Fruit fly (Drosophila melanogaster) whole organism, embryonic: Measurements from ENCODE around the gene sdt.

ENCODE experiments used
- Antp ChIP-seq: fragments of 200-800 bp; sonication (Bioruptor generic); optimal IDR thresholded peaks from 3 replicates; lab custom pipeline; 2016; ENCODE audit warnings: missing biosample characterization, missing genetic modification characterization
- Asciz ChIP-seq: fragments of 200-800 bp; sonication (Bioruptor generic); optimal IDR thresholded peaks from 2 replicates; lab custom pipeline; 2017; ENCODE audit warnings: missing biosample characterization, mild to moderate bottlenecking, missing genetic modification characterization, missing genetic modification reagents
- Bdp1 ChIP-seq: fragments of 200-800 bp; sonication (Bioruptor generic); optimal IDR thresholded peaks from 3 replicates; lab custom pipeline; 2016; ENCODE audit warnings: missing biosample characterization, missing genetic modification characterization
- CG11504 ChIP-seq: fragments of 200-800 bp; sonication (Bioruptor generic); optimal IDR thresholded peaks from 3 replicates; lab custom pipeline; 2019; ENCODE audit warnings: missing biosample characterization, mild to moderate bottlenecking, missing genetic modification characterization, moderate library complexity
- CG11695 ChIP-seq: fragments of 200-800 bp; sonication (Bioruptor generic); IDR thresholded peaks from 3 replicates; pipeline ENCODE4 v1.3.6; 2022; ENCODE audit warnings: missing biosample characterization, missing genetic modification characterization
- CG11696 ChIP-seq: fragments of 200-800 bp; sonication (Bioruptor generic); IDR thresholded peaks from 2 replicates; pipeline ENCODE4 v1.3.6; 2022; ENCODE audit warnings: missing biosample characterization, missing genetic modification characterization
- CG15479 ChIP-seq: fragments of 200-800 bp; sonication (Bioruptor generic); optimal IDR thresholded peaks from 3 replicates; lab custom pipeline; 2019; ENCODE audit warnings: missing biosample characterization, mild to moderate bottlenecking, missing genetic modification characterization, moderate library complexity
- CG15514 ChIP-seq: fragments of 200-800 bp; sonication (Bioruptor generic); optimal IDR thresholded peaks from 3 replicates; lab custom pipeline; 2017; ENCODE audit warnings: missing biosample characterization, missing genetic modification characterization, mild to moderate bottlenecking, moderate library complexity, missing genetic modification reagents
- CG17328 ChIP-seq: fragments of 200-800 bp; sonication (Bioruptor generic); IDR thresholded peaks from 2 replicates; pipeline ENCODE4 v1.3.6; 2022; ENCODE audit warnings: missing biosample characterization, missing genetic modification characterization
- CG17612 ChIP-seq: fragments of 200-800 bp; sonication (Bioruptor generic); IDR thresholded peaks from 2 replicates; pipeline ENCODE4 v1.3.6; 2022; ENCODE audit warnings: missing biosample characterization, missing genetic modification characterization
- CG17829 ChIP-seq: fragments of 200-800 bp; optimal IDR thresholded peaks from 2 replicates; lab custom pipeline; 2019; ENCODE audit warnings: missing biosample characterization, mild to moderate bottlenecking, missing genetic modification characterization, moderate library complexity
- CG30020 ChIP-seq: fragments of 200-800 bp; optimal IDR thresholded peaks from 2 replicates; lab custom pipeline; 2019; ENCODE audit warnings: missing biosample characterization, mild to moderate bottlenecking, missing genetic modification characterization, moderate library complexity
- CG30431 ChIP-seq: fragments of 200-800 bp; sonication (Bioruptor generic); optimal IDR thresholded peaks from 2 replicates; lab custom pipeline; 2017; ENCODE audit warnings: missing biosample characterization, missing genetic modification characterization
- CG31365 ChIP-seq: fragments of 200-800 bp; sonication (Bioruptor generic); optimal IDR thresholded peaks from 2 replicates; lab custom pipeline; 2018; ENCODE audit warnings: missing biosample characterization, mild to moderate bottlenecking, missing genetic modification characterization
- CG5180 ChIP-seq: fragments of 200-800 bp; sonication (Bioruptor generic); optimal IDR thresholded peaks from 3 replicates; lab custom pipeline; 2017; ENCODE audit warnings: missing biosample characterization, missing genetic modification characterization, mild to moderate bottlenecking, moderate library complexity, missing genetic modification reagents
- CG6175 ChIP-seq: fragments of 200-800 bp; sonication (Bioruptor generic); IDR thresholded peaks from 3 replicates; pipeline ENCODE4 v1.3.6; 2022; ENCODE audit warnings: missing biosample characterization, missing genetic modification characterization
- CG6254 ChIP-seq: fragments of 200-800 bp; sonication (Bioruptor generic); optimal IDR thresholded peaks from 3 replicates; lab custom pipeline; 2017; ENCODE audit warnings: mild to moderate bottlenecking, missing biosample characterization, missing genetic modification reagents, missing genetic modification characterization
- CG6683 ChIP-seq: fragments of 200-800 bp; sonication (Bioruptor generic); optimal IDR thresholded peaks from 2 replicates; lab custom pipeline; 2017; ENCODE audit warnings: missing biosample characterization, mild to moderate bottlenecking, missing genetic modification characterization, missing genetic modification reagents
- CG6689 ChIP-seq: fragments of 200-800 bp; sonication (Bioruptor generic); IDR thresholded peaks from 2 replicates; pipeline ENCODE4 v1.3.6; 2022; ENCODE audit warnings: missing biosample characterization, missing genetic modification characterization
- CG7357 ChIP-seq: fragments of 200-800 bp; sonication (Bioruptor generic); IDR thresholded peaks from 3 replicates; pipeline ENCODE4 v1.3.6; 2022; ENCODE audit warnings: missing biosample characterization, missing genetic modification characterization
- CG8478 ChIP-seq: fragments of >200 bp; optimal IDR thresholded peaks from 2 replicates; lab custom pipeline; 2018
- CG9876 ChIP-seq: fragments of 200-800 bp; sonication (Bioruptor generic); optimal IDR thresholded peaks from 2 replicates; lab custom pipeline; 2016; ENCODE audit warnings: missing biosample characterization, missing genetic modification characterization
- Mad ChIP-seq: fragments of 200-800 bp; sonication (Bioruptor generic); optimal IDR thresholded peaks from 2 replicates; lab custom pipeline; 2016; ENCODE audit warnings: missing biosample characterization, missing genetic modification characterization
- NfI ChIP-seq: fragments of 200-800 bp; sonication (Bioruptor generic); optimal IDR thresholded peaks from 3 replicates; lab custom pipeline; 2018; ENCODE audit warnings: missing biosample characterization, mild to moderate bottlenecking, missing genetic modification characterization, moderate library complexity
- Optix ChIP-seq: fragments of 200-800 bp; sonication (Bioruptor generic); IDR thresholded peaks from 3 replicates; pipeline ENCODE4 v1.3.6; 2022; ENCODE audit warnings: missing biosample characterization, missing genetic modification characterization
- Rfx ChIP-seq: fragments of 200-800 bp; sonication (Bioruptor generic); IDR thresholded peaks from 2 replicates; pipeline ENCODE4 v1.3.6; 2022; ENCODE audit warnings: missing biosample characterization, missing genetic modification characterization
- Scr ChIP-seq: fragments of 200-800 bp; sonication (Bioruptor generic); IDR thresholded peaks from 2 replicates; pipeline ENCODE4 v1.3.6; 2022; ENCODE audit warnings: missing biosample characterization, missing genetic modification characterization; ENCODE audit not compliant: partially characterized antibody
- Sox102F ChIP-seq: fragments of 200-800 bp; sonication (Bioruptor generic); optimal IDR thresholded peaks from 2 replicates; lab custom pipeline; 2018; ENCODE audit warnings: missing biosample characterization, mild to moderate bottlenecking, missing genetic modification characterization, moderate library complexity
- Xbp1 ChIP-seq: fragments of 200-800 bp; sonication (Bioruptor generic); optimal IDR thresholded peaks from 3 replicates; lab custom pipeline; 2016; ENCODE audit warnings: missing biosample characterization, mild to moderate bottlenecking, missing genetic modification characterization
- bbx ChIP-seq: fragments of 200-800 bp; sonication (Bioruptor generic); IDR thresholded peaks from 2 replicates; pipeline ENCODE4 v1.3.6; 2022; ENCODE audit warnings: missing biosample characterization, missing genetic modification characterization; ENCODE audit not compliant: partially characterized antibody
- chinmo ChIP-seq: fragments of 200-800 bp; sonication (Bioruptor generic); IDR thresholded peaks from 4 replicates; pipeline ENCODE4 v1.3.6; 2022; ENCODE audit warnings: missing biosample characterization, missing genetic modification characterization; ENCODE audit not compliant: partially characterized antibody
- crol ChIP-seq: fragments of 200-800 bp; sonication (Bioruptor generic); IDR thresholded peaks from 2 replicates; pipeline ENCODE4 v1.3.6; 2022; ENCODE audit warnings: missing biosample characterization, missing genetic modification characterization
- dan ChIP-seq: fragments of 200-800 bp; sonication (Bioruptor generic); IDR thresholded peaks from 2 replicates; pipeline ENCODE4 v1.3.6; 2022; ENCODE audit warnings: missing biosample characterization, missing genetic modification characterization
- danr ChIP-seq: fragments of 200-800 bp; sonication (Bioruptor generic); IDR thresholded peaks from 2 replicates; pipeline ENCODE4 v1.3.6; 2022; ENCODE audit warnings: missing biosample characterization, missing genetic modification characterization
- esg ChIP-seq: fragments of 200-800 bp; sonication (Bioruptor generic); conservative IDR thresholded peaks from 2 replicates; pipeline ENCODE4 v1.3.6; 2022; ENCODE audit warnings: missing biosample characterization, missing genetic modification characterization
- hb ChIP-seq: fragments of 200-800 bp; sonication (Bioruptor generic); IDR thresholded peaks from 3 replicates; pipeline ENCODE4 v1.3.6; 2022; ENCODE audit warnings: missing biosample characterization, missing genetic modification characterization; ENCODE audit not compliant: partially characterized antibody
- hbn ChIP-seq: fragments of 200-800 bp; sonication (Bioruptor generic); IDR thresholded peaks from 2 replicates; pipeline ENCODE4 v1.3.6; 2022; ENCODE audit warnings: missing biosample characterization, missing genetic modification characterization; ENCODE audit not compliant: partially characterized antibody
- hth ChIP-seq: fragments of >200 bp; optimal IDR thresholded peaks from 2 replicates; lab custom pipeline; 2017; ENCODE audit warnings: inconsistent platforms
- kay ChIP-seq: fragments of 200-800 bp; sonication (Bioruptor generic); optimal IDR thresholded peaks from 2 replicates; lab custom pipeline; 2016; ENCODE audit warnings: missing biosample characterization, missing genetic modification characterization
- lilli ChIP-seq: fragments of 200-800 bp; sonication (Bioruptor generic); optimal IDR thresholded peaks from 3 replicates; lab custom pipeline; 2016; ENCODE audit warnings: missing biosample characterization, missing genetic modification characterization
- luna ChIP-seq: fragments of 200-800 bp; sonication (Bioruptor generic); optimal IDR thresholded peaks from 2 replicates; lab custom pipeline; 2016; ENCODE audit warnings: missing biosample characterization, missing genetic modification characterization
- nau ChIP-seq: fragments of 200-800 bp; sonication (Bioruptor generic); optimal IDR thresholded peaks from 3 replicates; lab custom pipeline; 2017; ENCODE audit warnings: missing biosample characterization, mild to moderate bottlenecking, missing genetic modification characterization, missing genetic modification reagents
- nom ChIP-seq: fragments of 200-800 bp; sonication (Bioruptor generic); optimal IDR thresholded peaks from 2 replicates; lab custom pipeline; 2017; ENCODE audit warnings: missing biosample characterization, missing genetic modification characterization, mild to moderate bottlenecking, moderate library complexity, missing genetic modification reagents
- pita ChIP-seq: fragments of 200-800 bp; sonication (Bioruptor generic); optimal IDR thresholded peaks from 2 replicates; lab custom pipeline; 2017; ENCODE audit warnings: missing biosample characterization, mild to moderate bottlenecking, missing genetic modification characterization
- pros ChIP-seq: fragments of 200-800 bp; sonication (Bioruptor generic); optimal IDR thresholded peaks from 3 replicates; lab custom pipeline; 2019; ENCODE audit warnings: missing biosample characterization, mild to moderate bottlenecking, missing genetic modification characterization, moderate library complexity
- repo ChIP-seq: fragments of 200-800 bp; sonication (Bioruptor generic); optimal IDR thresholded peaks from 2 replicates; lab custom pipeline; 2016; ENCODE audit warnings: missing biosample characterization, missing genetic modification characterization
- ssp ChIP-seq: fragments of 200-800 bp; sonication (Bioruptor generic); IDR thresholded peaks from 2 replicates; pipeline ENCODE4 v1.3.6; 2022; ENCODE audit warnings: missing biosample characterization, missing genetic modification characterization
- usp ChIP-seq: fragments of >200 bp; optimal IDR thresholded peaks from 2 replicates; lab custom pipeline; 2017; ENCODE audit warnings: missing biosample characterization, missing genetic modification characterization
- zfh1 ChIP-seq: fragments of 200-800 bp; sonication (Bioruptor generic); IDR thresholded peaks from 3 replicates; pipeline ENCODE4 v1.3.6; 2022; ENCODE audit warnings: missing biosample characterization, missing genetic modification characterization

sdt gene

dm6 chrX:8229918-8230699, 51.8 kb downstream of the sdt start (continued):
- peak; percentile 85 for TF ChIP-seq Asciz (GFP tag; lab: Kevin White, UChicago)
- TF ChIP-seq Sox102F (GFP tag; lab: Kevin White, UChicago): peak; percentile 33
- peak; percentile 27 for TF ChIP-seq lilli
- TF ChIP-seq CG11695: 0 out of 3 replicates have a peak, but pooled peaks have one; percentile 34
- TF ChIP-seq CG11696 (GFP tag; lab: Robert Waterston, UW): 0 out of 2 replicates have a peak, but pooled peaks have one; percentile 8
- peak; percentile 63 for TF ChIP-seq CG6254 (GFP tag; lab: Kevin White, UChicago)
- no peak for TF ChIP-seq usp (GFP tag; lab: Kevin White, UChicago)
- TF ChIP-seq CG8478 (lab: Kevin White, UChicago): no peak
- peak; percentile 33 for TF ChIP-seq Bdp1
- TF ChIP-seq hbn: no peak
- peak; percentile 71 for TF ChIP-seq nau
- TF ChIP-seq hth (lab: Kevin White, UChicago): no peak
- peak; percentile 55 for TF ChIP-seq CG6683
- TF ChIP-seq zfh1 (GFP tag; lab: Robert Waterston, UW): 0 out of 3 replicates have a peak, but pooled peaks have one; percentile 32
- TF ChIP-seq CG5180 (GFP tag; lab: Kevin White, UChicago): peak; percentile 67
- 0 out of 2 replicates have a peak, but pooled peaks have one; percentile 39 for TF ChIP-seq CG6689
- no peak for TF ChIP-seq esg (GFP tag; lab: Robert Waterston, UW)
- TF ChIP-seq NfI (GFP tag; lab: Kevin White, UChicago): no peak
- no peak for TF ChIP-seq CG30020 (tag; lab: Kevin White, UChicago)
- TF ChIP-seq CG17328: no peak
- no peak for TF ChIP-seq danr (GFP tag; lab: Robert Waterston, UW)
- no peak for TF ChIP-seq CG6175 (GFP tag; lab: Robert Waterston, UW)
- TF ChIP-seq kay: peak; percentile 33
- peak; percentile 16 for TF ChIP-seq Antp (GFP tag; lab: Kevin White, UChicago)
- peak; percentile 39 for TF ChIP-seq CG15514 (GFP tag; lab: Kevin White, UChicago)
- TF ChIP-seq pros (GFP tag; lab: Kevin White, UChicago): no peak
- no peak for TF ChIP-seq Scr (GFP tag; lab: Robert Waterston, UW)
- no peak for TF ChIP-seq CG7357 (GFP tag; lab: Robert Waterston, UW)
- no peak for TF ChIP-seq Xbp1 (GFP tag; lab: Kevin White, UChicago)
- peak; percentile 26 for TF ChIP-seq repo
- no peak for TF ChIP-seq dan (GFP tag; lab: Robert Waterston, UW)
- TF ChIP-seq CG30431: peak; percentile 34
- TF ChIP-seq CG9876 (GFP tag; lab: Kevin White, UChicago): no peak
- peak; percentile 70 for TF ChIP-seq nom (GFP tag; lab: Kevin White, UChicago)
- 0 out of 2 replicates have a peak, but pooled peaks have one; percentile 3 for TF ChIP-seq Rfx (GFP tag; lab: Robert Waterston, UW)
- peak; percentile 98 for TF ChIP-seq crol (GFP tag; lab: Robert Waterston, UW)
- TF ChIP-seq pita: no peak
- no peak for TF ChIP-seq bbx
- no peak for TF ChIP-seq Optix (GFP tag; lab: Robert Waterston, UW)
- no peak for TF ChIP-seq luna (GFP tag; lab: Kevin White, UChicago)
- peak; percentile 34 for TF ChIP-seq CG11504
- no peak for TF ChIP-seq CG17829 (tag; lab: Kevin White, UChicago)
- no peak for TF ChIP-seq ssp (GFP tag; lab: Robert Waterston, UW)
- TF ChIP-seq Mad (GFP tag; lab: Kevin White, UChicago): no peak
- no peak for TF ChIP-seq CG17612 (GFP tag; lab: Robert Waterston, UW)
- peak; percentile 24 for TF ChIP-seq CG15479
- TF ChIP-seq chinmo (GFP tag; lab: Robert Waterston, UW): 0 out of 4 replicates have a peak, but pooled peaks have one; percentile 58
- TF ChIP-seq CG31365 (tag; lab: Kevin White, UChicago): peak; percentile 59
- no peak for TF ChIP-seq hb (GFP tag; lab: Robert Waterston, UW)
